Worm (Caenorhabditis elegans): ENCODE data around the gene K12D9.1.

- no peak for TF ChIP-seq hmbx-1 (tag; optimal IDR thresholded peaks at IDR 0.05)
- no peak for TF ChIP-seq ceh-36 (tag; optimal IDR thresholded peaks at IDR 0.05)
- TF ChIP-seq hnd-1 (tag; optimal IDR thresholded peaks at IDR 0.05) = no peak
- no peak for TF ChIP-seq aly-1 (tag; optimal IDR thresholded peaks at IDR 0.05)
- no peak for TF ChIP-seq flt-1 (GFP tag; IDR thresholded peaks at IDR 0.05)
- no peak for TF ChIP-seq pes-1 (GFP tag; IDR thresholded peaks at IDR 0.05)
These were observed 18.2 kb upstream of the K12D9.1 start, which contains the start of gene srw-120 for ce11 chrV:2996105-2996504.
